Worm (Caenorhabditis elegans): ENCODE results near the gene Y82E9BL.18.

DNA sequence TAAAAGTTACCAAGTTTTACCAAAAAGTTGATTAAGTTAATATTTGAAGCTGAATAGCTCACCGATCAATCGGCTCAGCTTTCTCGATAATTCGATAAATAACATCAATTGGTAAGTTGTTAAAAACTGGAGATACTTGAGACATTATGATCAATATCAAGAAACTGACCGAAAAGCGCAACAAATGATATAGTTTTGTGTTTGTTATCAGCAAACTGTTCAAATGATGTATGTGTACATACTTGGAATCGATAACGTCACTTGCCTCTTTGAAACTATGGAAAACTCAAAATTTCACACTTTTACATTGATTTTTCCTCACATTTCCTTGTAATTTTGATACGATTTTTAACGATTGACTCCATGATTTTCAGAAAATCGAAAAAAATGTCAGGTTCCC lies 11.6 kb upstream of the Y82E9BL.18 start, which contains the start of the genes fbxa-80 and fbxa-19:
- TF ChIP-seq hmg-4 (GFP tag; optimal IDR thresholded peaks at IDR 0.05) (no peak), ets-7 (tag; optimal IDR thresholded peaks at IDR 0.05) (no peak), ama-1 (optimal IDR thresholded peaks at IDR 0.05) (no peak), hnd-1 (tag; optimal IDR thresholded peaks at IDR 0.05) (no peak), pes-1 (GFP tag; IDR thresholded peaks at IDR 0.05) (no peak), aly-1 (tag; optimal IDR thresholded peaks at IDR 0.05) (no peak)

All from whole organism, early embryonic.